Worm (Caenorhabditis elegans): ENCODE measurements around the gene acsd-1.

The acsd-1 gene

DNA sequence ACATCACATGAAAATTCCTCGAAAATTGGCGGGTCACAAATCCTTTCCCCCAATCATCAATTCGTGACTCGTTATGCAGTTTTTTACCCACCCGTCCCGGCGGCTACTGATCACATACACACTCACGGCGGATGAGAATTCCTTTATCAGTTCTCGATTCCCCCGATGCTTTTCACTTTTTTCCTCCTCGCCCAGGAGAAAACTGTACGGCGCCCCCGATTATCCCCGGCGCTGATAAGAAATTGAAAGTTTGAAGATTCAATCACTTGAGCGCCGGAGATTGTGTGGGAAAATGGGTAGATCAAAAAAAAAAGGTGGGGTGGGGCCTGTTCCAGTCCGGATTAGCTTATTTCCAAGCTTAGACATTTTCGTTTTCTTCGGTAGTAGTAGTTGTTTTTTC lies 31.6 kb downstream of the acsd-1 start:
- TF ChIP-seq fkh-6 (tag; optimal IDR thresholded peaks at IDR 0.05) (no peak), T23F11.4 (GFP tag; optimal IDR thresholded peaks at IDR 0.05) (no peak)

ce11 chrIII:1149472-1149871 lies 33.2 kb downstream of the acsd-1 start:
- no peak for TF ChIP-seq pqm-1 (tag; optimal IDR thresholded peaks at IDR 0.05)
- no peak for TF ChIP-seq dve-1 (tag; optimal IDR thresholded peaks at IDR 0.05)
- TF ChIP-seq fax-1 (tag; optimal IDR thresholded peaks at IDR 0.05) = no peak
- TF ChIP-seq unc-86 (tag; optimal IDR thresholded peaks at IDR 0.05) = no peak

DNA sequence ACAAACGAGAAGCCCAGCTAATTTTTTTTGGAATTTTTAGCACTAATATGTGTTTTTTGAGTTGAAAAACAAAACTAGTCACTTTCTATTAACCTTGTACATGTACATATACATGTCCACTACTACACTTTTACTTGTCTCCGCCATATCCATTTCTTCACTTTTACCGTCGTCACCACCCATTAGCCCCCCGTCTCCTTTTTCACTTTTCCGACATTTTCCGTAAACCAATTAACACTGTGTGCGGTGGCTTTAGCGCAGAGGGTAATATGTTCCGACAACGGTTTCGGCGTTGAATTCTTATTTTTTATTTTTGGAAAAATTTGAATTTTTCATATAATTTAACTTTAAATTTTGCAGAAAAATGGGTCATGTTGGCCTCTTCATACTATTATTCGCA lies 35.4 kb downstream of the acsd-1 start, which contains the start of gene cdh-12:
Gene cdh-12 (plus strand): TSS at position 365 of the 400 bp plus-strand sequence.
- no peak for TF ChIP-seq tbx-7 (tag; optimal IDR thresholded peaks at IDR 0.05)
- no peak for TF ChIP-seq ceh-19 (GFP tag; optimal IDR thresholded peaks at IDR 0.05)
- TF ChIP-seq dve-1 (tag; optimal IDR thresholded peaks at IDR 0.05) = no peak

- no peak for TF ChIP-seq npax-4 (tag; optimal IDR thresholded peaks at IDR 0.05)
- TF ChIP-seq ceh-22 (tag; optimal IDR thresholded peaks at IDR 0.05) = no peak
- no peak for TF ChIP-seq pat-9 (tag; optimal IDR thresholded peaks at IDR 0.05)
- TF ChIP-seq lim-6 (tag; optimal IDR thresholded peaks at IDR 0.05) = no peak
- no peak for TF ChIP-seq ahr-1 (tag; optimal IDR thresholded peaks at IDR 0.05)
- no peak for TF ChIP-seq tbx-2 (tag; optimal IDR thresholded peaks at IDR 0.05)
- no peak for TF ChIP-seq ceh-48 (tag; optimal IDR thresholded peaks at IDR 0.05)
- no peak for TF ChIP-seq fax-1 (tag; optimal IDR thresholded peaks at IDR 0.05)
- no peak for TF ChIP-seq eyg-1 (tag; optimal IDR thresholded peaks at IDR 0.05)
- no peak for TF ChIP-seq rnt-1 (tag; optimal IDR thresholded peaks at IDR 0.05)
- no peak for TF ChIP-seq ceh-30 (tag; optimal IDR thresholded peaks at IDR 0.05)
- no peak for TF ChIP-seq dve-1 (tag; optimal IDR thresholded peaks at IDR 0.05)
- TF ChIP-seq ceh-18 (tag; optimal IDR thresholded peaks at IDR 0.05) = no peak
Observed at ce11 chrIII:1161946-1162345, 45.7 kb downstream of the acsd-1 start.

- TF ChIP-seq fkh-10 (GFP tag; optimal IDR thresholded peaks at IDR 0.05) = no peak
- no peak for TF ChIP-seq zip-5 (tag; optimal IDR thresholded peaks at IDR 0.05)
- no peak for TF ChIP-seq K02D7.2 (tag; optimal IDR thresholded peaks at IDR 0.05)
- TF ChIP-seq gmeb-2 (tag; optimal IDR thresholded peaks at IDR 0.05) = no peak
- no peak for TF ChIP-seq unc-86 (tag; optimal IDR thresholded peaks at IDR 0.05)
- TF ChIP-seq fax-1 (tag; optimal IDR thresholded peaks at IDR 0.05) = no peak
- TF ChIP-seq F13H6.1 (tag; optimal IDR thresholded peaks at IDR 0.05) = no peak
- TF ChIP-seq fkh-6 (tag; optimal IDR thresholded peaks at IDR 0.05) = no peak
- no peak for TF ChIP-seq ceh-30 (tag; optimal IDR thresholded peaks at IDR 0.05)
- no peak for TF ChIP-seq dve-1 (tag; optimal IDR thresholded peaks at IDR 0.05)
- TF ChIP-seq sox-4 (tag; optimal IDR thresholded peaks at IDR 0.05) = no peak
- TF ChIP-seq odd-2 (tag; optimal IDR thresholded peaks at IDR 0.05) = no peak
- TF ChIP-seq unc-42 (tag; optimal IDR thresholded peaks at IDR 0.05) = no peak
- TF ChIP-seq pax-1 (tag; optimal IDR thresholded peaks at IDR 0.05) = no peak
- no peak for TF ChIP-seq ztf-16 (tag; optimal IDR thresholded peaks at IDR 0.05)
- TF ChIP-seq C38D4.7 (GFP tag; optimal IDR thresholded peaks at IDR 0.05) = no peak
Observed at ce11 chrIII:1163203-1163602, 46.9 kb downstream of the acsd-1 start.

- no peak for TF ChIP-seq C38D4.7 (GFP tag; optimal IDR thresholded peaks at IDR 0.05)
- TF ChIP-seq hlh-8 (tag; optimal IDR thresholded peaks at IDR 0.05) = no peak
- no peak for TF ChIP-seq unc-3 (GFP tag; conservative IDR thresholded peaks at IDR 0.05)
- TF ChIP-seq unc-3 (tag; optimal IDR thresholded peaks at IDR 0.05) = no peak
- no peak for TF ChIP-seq unc-55 (GFP tag; optimal IDR thresholded peaks at IDR 0.05)
- TF ChIP-seq ceh-45 (GFP tag; IDR thresholded peaks at IDR 0.05) = no peak
- TF ChIP-seq pha-4 (tag; optimal IDR thresholded peaks at IDR 0.05) = no peak
- no peak for TF ChIP-seq pqm-1 (tag; optimal IDR thresholded peaks at IDR 0.05)
- TF ChIP-seq fkh-10 (GFP tag; optimal IDR thresholded peaks at IDR 0.05) = no peak
- TF ChIP-seq rnt-1 (tag; optimal IDR thresholded peaks at IDR 0.05) = no peak
- no peak for TF ChIP-seq ceh-2 (tag; optimal IDR thresholded peaks at IDR 0.05)
- TF ChIP-seq ref-2 (tag; optimal IDR thresholded peaks at IDR 0.05) = no peak
- no peak for TF ChIP-seq sox-4 (tag; optimal IDR thresholded peaks at IDR 0.05)
- no peak for TF ChIP-seq ceh-34 (tag; optimal IDR thresholded peaks at IDR 0.05)
- no peak for TF ChIP-seq pag-3 (tag; optimal IDR thresholded peaks at IDR 0.05; ENCODE audit: borderline replicate concordance)
- no peak for TF ChIP-seq ceh-22 (tag; optimal IDR thresholded peaks at IDR 0.05)
Observed at ce11 chrIII:1164668-1165067, 48.4 kb downstream of the acsd-1 start.
